Worm (Caenorhabditis elegans) whole organism, midembryonic: ENCODE results near the gene C16B8.4.

Experiments used
- T22C8.4 ChIP-seq: fragments of 200-800 bp; sonication (Bioruptor generic); IDR thresholded peaks from 2 replicates; pipeline ENCODE4 v1.3.6; 2022; ENCODE audit warnings: missing genetic modification characterization, missing compliant biosample characterization
- cog-1 ChIP-seq: sonication (generic microtip); optimal IDR thresholded peaks from 2 replicates; lab custom pipeline; 2016; ENCODE audit warnings: missing genetic modification characterization, missing compliant biosample characterization
- flt-1 ChIP-seq: fragments of 200-800 bp; sonication (Bioruptor generic); IDR thresholded peaks from 2 replicates; pipeline ENCODE4 v1.3.6; 2022; ENCODE audit warnings: missing genetic modification characterization, missing compliant biosample characterization
- klf-2 ChIP-seq: fragments of 200-800 bp; sonication (Bioruptor generic); conservative IDR thresholded peaks from 2 replicates; pipeline ENCODE4 v1.3.6; 2022; ENCODE audit warnings: missing genetic modification reagents, missing genetic modification characterization, missing compliant biosample characterization
- med-1 ChIP-seq: sonication (generic microtip); optimal IDR thresholded peaks from 2 replicates; lab custom pipeline; 2017; ENCODE audit warnings: missing genetic modification characterization, mild to moderate bottlenecking, missing compliant biosample characterization, antibody characterized with exemption, missing genetic modification reagents; ENCODE audit not compliant: insufficient read depth
- tab-1 ChIP-seq: fragments of 200-800 bp; sonication (Bioruptor generic); IDR thresholded peaks from 2 replicates; pipeline ENCODE4 v1.3.6; 2022; ENCODE audit warnings: missing genetic modification characterization, missing compliant biosample characterization
- ztf-23 ChIP-seq: fragments of 200-800 bp; sonication (Bioruptor generic); IDR thresholded peaks from 2 replicates; pipeline ENCODE4 v1.3.6; 2022; ENCODE audit warnings: missing genetic modification reagents, missing genetic modification characterization, missing compliant biosample characterization
- ztf-29 ChIP-seq: fragments of 200-800 bp; sonication (Bioruptor generic); IDR thresholded peaks from 2 replicates; pipeline ENCODE4 v1.3.6; 2022; ENCODE audit warnings: missing genetic modification reagents, missing genetic modification characterization, missing compliant biosample characterization

DNA sequence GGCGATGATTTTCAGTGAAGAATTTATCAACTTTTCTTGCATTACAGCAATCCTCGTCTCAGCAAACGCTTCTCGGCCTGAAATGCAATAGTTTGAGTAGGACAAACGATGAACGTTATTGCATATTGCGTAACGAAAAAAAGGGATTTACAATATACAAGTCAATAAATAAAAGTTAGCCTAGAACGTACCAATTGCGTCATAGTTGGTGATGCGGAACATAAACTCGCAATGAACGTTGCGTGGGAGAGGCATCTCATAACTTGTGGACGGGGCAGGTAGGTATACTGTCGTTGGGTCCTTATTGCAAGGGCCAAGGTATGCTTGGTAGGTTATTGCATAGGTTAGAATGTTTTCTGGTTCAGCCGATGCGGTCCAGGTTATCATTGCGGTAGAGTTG is 2.6 kb downstream of the C16B8.4 start:
- no peak for TF ChIP-seq T22C8.4 (GFP tag; lab: Robert Waterston, UW)
- no peak for TF ChIP-seq cog-1 (tag; lab: Kevin White, UChicago)
- no peak for TF ChIP-seq med-1 (GFP tag; lab: Kevin White, UChicago)
- no peak for TF ChIP-seq tab-1
- TF ChIP-seq ztf-29 (GFP tag; lab: Robert Waterston, UW), result no peak
- no peak for TF ChIP-seq klf-2 (GFP tag; lab: Robert Waterston, UW)
- no peak for TF ChIP-seq ztf-23 (GFP tag; lab: Robert Waterston, UW)
- no peak for TF ChIP-seq flt-1 (GFP tag; lab: Robert Waterston, UW)
